Fruit fly (Drosophila melanogaster) whole organism, embryonic: Measurements from ENCODE around the gene CG11768.

Experiments used
- Awh ChIP-seq: fragments of 200-800 bp; sonication (Bioruptor generic); IDR thresholded peaks from 2 replicates; pipeline ENCODE4, ENCODE4 v1.3.6; 2022; ENCODE audit warnings: missing biosample characterization, missing genetic modification characterization
- BEAF-32 ChIP-seq: fragments of 200-800 bp; sonication (Bioruptor generic); optimal IDR thresholded peaks from 3 replicates; lab custom pipeline; 2017; ENCODE audit warnings: missing biosample characterization, missing genetic modification characterization, mild to moderate bottlenecking, moderate library complexity, missing genetic modification reagents
- C15 ChIP-seq: fragments of 200-800 bp; sonication (Bioruptor generic); IDR thresholded peaks from 3 replicates; pipeline ENCODE4 v1.3.6; 2022; ENCODE audit warnings: missing biosample characterization, missing genetic modification characterization
- CG10147 ChIP-seq: fragments of 200-800 bp; sonication (Bioruptor generic); optimal IDR thresholded peaks from 2 replicates; lab custom pipeline; 2019; ENCODE audit warnings: missing biosample characterization, mild to moderate bottlenecking, missing genetic modification characterization, moderate library complexity
- CG10979 ChIP-seq: fragments of 200-800 bp; sonication (Bioruptor generic); optimal IDR thresholded peaks from 2 replicates; lab custom pipeline; 2018; ENCODE audit warnings: missing biosample characterization, mild to moderate bottlenecking, missing genetic modification characterization, moderate library complexity
- CG12219 ChIP-seq: fragments of 200-800 bp; sonication (Bioruptor generic); optimal IDR thresholded peaks from 3 replicates; lab custom pipeline; 2018; ENCODE audit warnings: missing biosample characterization, mild to moderate bottlenecking, missing genetic modification characterization
- CG12769 ChIP-seq: fragments of 200-800 bp; sonication (Bioruptor generic); optimal IDR thresholded peaks from 2 replicates; lab custom pipeline; 2019; ENCODE audit warnings: missing biosample characterization, mild to moderate bottlenecking, missing genetic modification characterization, moderate library complexity
- CG15269 ChIP-seq: fragments of 200-800 bp; sonication (Bioruptor generic); optimal IDR thresholded peaks from 2 replicates; lab custom pipeline; 2018; ENCODE audit warnings: missing biosample characterization, mild to moderate bottlenecking, missing genetic modification characterization, moderate library complexity
- CG15514 ChIP-seq: fragments of 200-800 bp; sonication (Bioruptor generic); optimal IDR thresholded peaks from 3 replicates; lab custom pipeline; 2017; ENCODE audit warnings: missing biosample characterization, missing genetic modification characterization, mild to moderate bottlenecking, moderate library complexity, missing genetic modification reagents
- CG1647 ChIP-seq: fragments of 200-800 bp; sonication (Bioruptor generic); optimal IDR thresholded peaks from 3 replicates; lab custom pipeline; 2016; ENCODE audit warnings: missing biosample characterization, missing genetic modification characterization
- CG17385 ChIP-seq: fragments of 200-800 bp; sonication (Bioruptor generic); optimal IDR thresholded peaks from 3 replicates; lab custom pipeline; 2018; ENCODE audit warnings: missing biosample characterization, mild to moderate bottlenecking, missing genetic modification characterization
- CG17612 ChIP-seq: fragments of 200-800 bp; sonication (Bioruptor generic); IDR thresholded peaks from 2 replicates; pipeline ENCODE4 v1.3.6; 2022; ENCODE audit warnings: missing biosample characterization, missing genetic modification characterization
- CG2116 ChIP-seq: fragments of 200-800 bp; sonication (Bioruptor generic); optimal IDR thresholded peaks from 3 replicates; lab custom pipeline; 2018; ENCODE audit warnings: missing biosample characterization, mild to moderate bottlenecking, missing genetic modification characterization
- CG4707 ChIP-seq: fragments of 200-800 bp; sonication (Bioruptor generic); optimal IDR thresholded peaks from 2 replicates; lab custom pipeline; 2018; ENCODE audit warnings: missing biosample characterization, mild to moderate bottlenecking, missing genetic modification characterization, moderate library complexity
- CG5953 ChIP-seq: fragments of 200-800 bp; sonication (Bioruptor generic); IDR thresholded peaks from 2 replicates; pipeline ENCODE4 v1.3.6; 2022; ENCODE audit warnings: missing biosample characterization, missing genetic modification characterization
- CG6175 ChIP-seq: fragments of 200-800 bp; sonication (Bioruptor generic); IDR thresholded peaks from 3 replicates; pipeline ENCODE4 v1.3.6; 2022; ENCODE audit warnings: missing biosample characterization, missing genetic modification characterization
- CG7372 ChIP-seq: fragments of 200-800 bp; sonication (Bioruptor generic); IDR thresholded peaks from 2 replicates; pipeline ENCODE4 v1.3.6; 2022; ENCODE audit warnings: missing biosample characterization, missing genetic modification characterization
- CG7556 ChIP-seq: fragments of 200-800 bp; sonication (Bioruptor generic); optimal IDR thresholded peaks from 2 replicates; lab custom pipeline; 2017; ENCODE audit warnings: missing biosample characterization, mild to moderate bottlenecking, missing genetic modification characterization
- CG7839 ChIP-seq: fragments of 200-800 bp; sonication (Bioruptor generic); optimal IDR thresholded peaks from 3 replicates; lab custom pipeline; 2018; ENCODE audit warnings: missing biosample characterization, mild to moderate bottlenecking, missing genetic modification characterization, moderate library complexity
- CG7963 ChIP-seq: fragments of 200-800 bp; sonication (Bioruptor generic); IDR thresholded peaks from 3 replicates; pipeline ENCODE4 v1.3.6; 2022; ENCODE audit warnings: missing biosample characterization, missing genetic modification characterization; ENCODE audit not compliant: partially characterized antibody
- CG9932 ChIP-seq: fragments of 200-800 bp; sonication (Bioruptor generic); IDR thresholded peaks from 2 replicates; pipeline ENCODE4 v1.3.6; 2022; ENCODE audit warnings: missing biosample characterization, missing genetic modification characterization
- Hmr ChIP-seq: fragments of 200-800 bp; sonication (Bioruptor generic); optimal IDR thresholded peaks from 3 replicates; lab custom pipeline; 2017; ENCODE audit warnings: mild to moderate bottlenecking, missing biosample characterization, missing genetic modification reagents, missing genetic modification characterization
- Lpt ChIP-seq: fragments of >200 bp; optimal IDR thresholded peaks from 2 replicates; lab custom pipeline; 2018; ENCODE audit warnings: missing biosample characterization, missing genetic modification characterization
- Myb ChIP-seq: fragments of 200-800 bp; sonication (Bioruptor generic); optimal IDR thresholded peaks from 2 replicates; lab custom pipeline; 2016; ENCODE audit warnings: missing biosample characterization, missing genetic modification characterization
- NC2β ChIP-seq: fragments of 200-800 bp; sonication (Bioruptor generic); optimal IDR thresholded peaks from 2 replicates; lab custom pipeline; 2016; ENCODE audit warnings: missing biosample characterization, missing genetic modification characterization
- Side ChIP-seq: fragments of 200-800 bp; sonication (Bioruptor generic); optimal IDR thresholded peaks from 2 replicates; lab custom pipeline; 2016; ENCODE audit warnings: missing biosample characterization, missing genetic modification characterization
- Six4 ChIP-seq: fragments of 200-800 bp; sonication (Bioruptor generic); optimal IDR thresholded peaks from 2 replicates; lab custom pipeline; 2016; ENCODE audit warnings: missing biosample characterization, missing genetic modification characterization
- Sry-β ChIP-seq: fragments of 200-800 bp; sonication (Bioruptor generic); optimal IDR thresholded peaks from 2 replicates; lab custom pipeline; 2018; ENCODE audit warnings: missing biosample characterization, mild to moderate bottlenecking, missing genetic modification characterization, moderate library complexity
- Usf ChIP-seq: fragments of 200-800 bp; sonication (Bioruptor generic); optimal IDR thresholded peaks from 2 replicates; lab custom pipeline; 2017; ENCODE audit warnings: missing genotype, missing biosample characterization, missing genetic modification characterization
- al ChIP-seq: fragments of 200-800 bp; sonication (Bioruptor generic); IDR thresholded peaks from 2 replicates; pipeline ENCODE4 v1.3.6; 2022; ENCODE audit warnings: missing biosample characterization, missing genetic modification characterization
- ara ChIP-seq: fragments of 200-800 bp; sonication (Bioruptor generic); IDR thresholded peaks from 2 replicates; pipeline ENCODE4 v1.3.6; 2022; ENCODE audit warnings: missing biosample characterization, missing genetic modification characterization
- ato ChIP-seq: fragments of 200-800 bp; sonication (Bioruptor generic); IDR thresholded peaks from 2 replicates; pipeline ENCODE4 v1.3.6; 2022; ENCODE audit warnings: missing biosample characterization, missing genetic modification characterization; ENCODE audit not compliant: partially characterized antibody
- crp ChIP-seq, 2 experiments: fragments of 200-800 bp; sonication (Bioruptor generic); optimal IDR thresholded peaks; 2 replicates in 1 of 2; 3 replicates in 1 of 2; lab custom pipeline; 2017; ENCODE audit warnings: missing biosample characterization in 2 of 2, missing genetic modification characterization in 2 of 2, mild to moderate bottlenecking in 1 of 2, moderate library complexity in 1 of 2
- da ChIP-seq: fragments of 200-800 bp; sonication (Bioruptor generic); optimal IDR thresholded peaks from 2 replicates; lab custom pipeline; 2016; ENCODE audit warnings: missing biosample characterization, missing genetic modification characterization
- ems ChIP-seq: fragments of 200-800 bp; sonication (Bioruptor generic); optimal IDR thresholded peaks from 3 replicates; lab custom pipeline; 2016; ENCODE audit warnings: missing biosample characterization, missing genetic modification characterization
- ind ChIP-seq: fragments of 200-800 bp; sonication (Bioruptor generic); optimal IDR thresholded peaks from 3 replicates; lab custom pipeline; 2016; ENCODE audit warnings: missing biosample characterization, missing genetic modification characterization
- knrl ChIP-seq: fragments of 200-800 bp; sonication (Bioruptor generic); IDR thresholded peaks from 3 replicates; pipeline ENCODE4 v1.3.6; 2022; ENCODE audit warnings: missing biosample characterization, missing genetic modification characterization; ENCODE audit not compliant: partially characterized antibody
- lab ChIP-seq: fragments of 200-800 bp; sonication (Bioruptor generic); optimal IDR thresholded peaks from 3 replicates; lab custom pipeline; 2017; ENCODE audit warnings: missing biosample characterization, missing genetic modification characterization, mild to moderate bottlenecking, moderate library complexity, missing genetic modification reagents
- pb ChIP-seq: fragments of 200-800 bp; sonication (Bioruptor generic); optimal IDR thresholded peaks from 3 replicates; lab custom pipeline; 2016; ENCODE audit warnings: missing biosample characterization, missing genetic modification characterization
- phol ChIP-seq: fragments of 200-800 bp; sonication (Bioruptor generic); optimal IDR thresholded peaks from 3 replicates; lab custom pipeline; 2018; ENCODE audit warnings: missing biosample characterization, mild to moderate bottlenecking, missing genetic modification characterization, moderate library complexity
- prd ChIP-seq, 3 experiments: fragments of >200 bp in 2 of 3; fragments of 200-800 bp in 1 of 3; sonication (Bioruptor generic) in 1 of 3; optimal IDR thresholded peaks in 2 of 3; IDR thresholded peaks in 1 of 3; 2 replicates in 2 of 3; 3 replicates in 1 of 3; pipeline versions ENCODE4 v1.3.6 to Lab custom; 2017 to 2022; ENCODE audit warnings: missing biosample characterization in 1 of 3, missing genetic modification characterization in 1 of 3
- ranshi ChIP-seq: fragments of 200-800 bp; sonication (Bioruptor generic); IDR thresholded peaks from 2 replicates; pipeline ENCODE4 v1.3.6; 2022; ENCODE audit warnings: missing biosample characterization, missing genetic modification characterization
- sd ChIP-seq: fragments of 200-800 bp; sonication (Bioruptor generic); optimal IDR thresholded peaks from 3 replicates; lab custom pipeline; 2018; ENCODE audit warnings: missing biosample characterization, mild to moderate bottlenecking, missing genetic modification characterization, moderate library complexity
- sna ChIP-seq: fragments of 200-800 bp; sonication (Bioruptor generic); IDR thresholded peaks from 2 replicates; pipeline ENCODE4 v1.3.6; 2022; ENCODE audit warnings: missing biosample characterization, missing genetic modification characterization; ENCODE audit not compliant: partially characterized antibody
- sug ChIP-seq: fragments of 200-800 bp; optimal IDR thresholded peaks from 2 replicates; lab custom pipeline; 2019; ENCODE audit warnings: missing biosample characterization, mild to moderate bottlenecking, missing genetic modification characterization, moderate library complexity
- vfl ChIP-seq: fragments of 200-800 bp; sonication (Bioruptor generic); optimal IDR thresholded peaks from 2 replicates; lab custom pipeline; 2016; ENCODE audit warnings: missing biosample characterization, missing genetic modification characterization
- vvl ChIP-seq: fragments of 200-800 bp; sonication (Bioruptor generic); IDR thresholded peaks from 2 replicates; pipeline ENCODE4 v1.3.6; 2022; ENCODE audit warnings: missing biosample characterization, missing genetic modification characterization

The CG11768 gene

DNA sequence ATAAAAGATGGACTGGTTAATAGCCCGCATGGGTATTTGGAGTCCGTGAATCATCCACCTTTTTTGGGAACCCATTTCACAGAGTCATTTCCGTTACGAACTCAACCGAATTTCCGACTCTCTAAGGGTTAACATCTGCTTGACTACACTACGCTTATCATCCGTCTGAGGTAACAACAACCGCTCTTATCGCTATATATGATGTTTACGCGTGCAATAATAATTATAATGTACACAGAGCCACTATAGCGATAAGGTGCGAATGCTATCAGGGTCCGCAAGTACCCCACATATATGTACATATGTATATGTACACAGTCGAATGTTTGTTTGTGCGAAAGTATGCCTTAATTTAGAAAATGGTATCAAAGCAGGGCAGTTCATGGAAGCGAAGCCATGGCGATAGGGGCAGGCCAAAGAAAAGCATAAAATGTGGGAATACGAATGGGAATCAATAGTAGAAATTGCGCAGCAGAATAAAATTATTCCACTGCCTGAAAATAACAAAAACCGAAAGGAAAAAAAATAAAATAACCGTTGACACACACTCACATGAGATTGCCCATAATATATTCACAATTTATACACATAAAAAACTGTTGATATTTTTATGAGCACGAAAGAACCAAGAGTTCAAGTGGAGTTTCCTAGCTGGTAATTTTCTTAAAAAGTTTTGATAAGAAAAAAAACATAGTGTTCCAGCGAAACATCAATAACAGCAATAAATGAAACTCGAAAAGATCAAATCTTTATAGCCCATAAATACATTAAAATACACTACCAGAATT, 42.6 kb upstream of the CG11768 start (continued):
- TF ChIP-seq CG17612 (no peak; the same call in 1 of the 2 replicates), CG17385 (GFP tag; lab: Kevin White, UChicago) (peak; percentile 81), ind (GFP tag; lab: Kevin White, UChicago) (peak; percentile 47), sd (tag; lab: Kevin White, UChicago) (peak; percentile 78), al (GFP tag; lab: Robert Waterston, UW) (peak; percentile 65), Hmr (GFP tag; lab: Kevin White, UChicago) (peak; percentile 94), CG1647 (GFP tag; lab: Kevin White, UChicago) (peak; percentile 73), sna (GFP tag; lab: Robert Waterston, UW) (no peak), ems (GFP tag; lab: Kevin White, UChicago) (peak; percentile 77), phol (tag; lab: Kevin White, UChicago) (peak; percentile 29), CG6175 (GFP tag; lab: Robert Waterston, UW) (0 out of 3 replicates have a peak, but pooled peaks have one; percentile 7), CG7372 (GFP tag; lab: Robert Waterston, UW) (peak; percentile 52), CG7963 (GFP tag; lab: Robert Waterston, UW) (no peak), BEAF-32 (GFP tag; lab: Kevin White, UChicago) (no peak), NC2β (GFP tag; lab: Kevin White, UChicago) (peak; percentile 86), ranshi (GFP tag; lab: Robert Waterston, UW) (peak; percentile 78; the same call in 1 of the 2 replicates), prd (optimal IDR thresholded peaks at IDR 0.05; lab: Kevin White, UChicago) (no peak), prd (GFP tag; IDR thresholded peaks at IDR 0.05; lab: Robert Waterston, UW) (peak; percentile 51; the same call in 2 of the 3 replicates), ara (GFP tag; lab: Robert Waterston, UW) (peak; percentile 87), crp (GFP tag; optimal IDR thresholded peaks at IDR 0.05; lab: Kevin White, UChicago) (peak in 1 of 2 experiments; percentile 46), Myb (GFP tag; lab: Kevin White, UChicago) (peak; percentile 37), lab (GFP tag; lab: Kevin White, UChicago) (peak; percentile 95), Lpt (GFP tag; lab: Kevin White, UChicago) (no peak), CG15514 (GFP tag; lab: Kevin White, UChicago) (peak; percentile 85), CG5953 (GFP tag; lab: Robert Waterston, UW) (peak; percentile 76), Usf (GFP tag; lab: Kevin White, UChicago) (peak; percentile 22), Side (GFP tag; lab: Kevin White, UChicago) (peak; percentile 85), CG4707 (GFP tag; lab: Kevin White, UChicago) (peak; percentile 95), CG15269 (tag; lab: Kevin White, UChicago) (peak; percentile 77), pb (peak; percentile 36), C15 (peak; percentile 4; the same call in 1 of the 3 replicates), Six4 (GFP tag; lab: Kevin White, UChicago) (peak; percentile 50), knrl (GFP tag; lab: Robert Waterston, UW) (no peak), Sry-β (GFP tag; lab: Kevin White, UChicago) (peak; percentile 71), CG7839 (tag; lab: Kevin White, UChicago) (peak; percentile 75), CG2116 (GFP tag; lab: Kevin White, UChicago) (peak; percentile 52), sug (tag; lab: Kevin White, UChicago) (peak; percentile 96), CG12219 (GFP tag; lab: Kevin White, UChicago) (peak; percentile 90), CG12769 (tag; lab: Kevin White, UChicago) (peak; percentile 96), vfl (GFP tag; lab: Kevin White, UChicago) (peak; percentile 73), da (peak; percentile 74), Awh (GFP tag; lab: Robert Waterston, UW) (peak; percentile 94), CG10147 (GFP tag; lab: Kevin White, UChicago) (peak; percentile 0), CG7556 (GFP tag; lab: Kevin White, UChicago) (peak; percentile 59), vvl (peak; percentile 46), CG9932 (no peak), CG10979 (peak; percentile 47), ato (GFP tag; lab: Robert Waterston, UW) (no peak)
